Fruit fly (Drosophila melanogaster) whole organism, wandering third instar larva: ENCODE data around the gene CG12661.
A peak's percentile ranks its signal among the peaks of the same experiment; 100 is the strongest.

ENCODE experiments used
- Abd-B ChIP-seq: fragments of >200 bp; optimal IDR thresholded peaks from 2 replicates; lab custom pipeline; 2017; ENCODE audit warnings: missing biosample characterization, missing genetic modification characterization
- Dfd ChIP-seq: fragments of >200 bp; optimal IDR thresholded peaks from 2 replicates; lab custom pipeline; 2017; ENCODE audit warnings: missing biosample characterization, missing genetic modification characterization
- Hr78 ChIP-seq: fragments of >200 bp; optimal IDR thresholded peaks from 2 replicates; lab custom pipeline; 2017; ENCODE audit warnings: missing biosample characterization, missing genetic modification characterization
- Mio ChIP-seq: sonication (Bioruptor generic); optimal IDR thresholded peaks from 2 replicates; lab custom pipeline; 2016; ENCODE audit warnings: missing biosample characterization, missing genetic modification characterization
- Rel ChIP-seq, 2 experiments: fragments of 200-800 bp; sonication (Bioruptor generic) in 1 of 2; optimal IDR thresholded peaks; 2 replicates in 1 of 2; 3 replicates in 1 of 2; lab custom pipeline; 2016 to 2019; ENCODE audit warnings: mild to moderate bottlenecking in 2 of 2, missing biosample characterization in 2 of 2, missing genetic modification characterization in 2 of 2, moderate library complexity in 1 of 2
- brk ChIP-seq: fragments of 200-800 bp; sonication (Bioruptor generic); optimal IDR thresholded peaks from 2 replicates; lab custom pipeline; 2016; ENCODE audit warnings: missing biosample characterization, mild to moderate bottlenecking, missing genetic modification characterization
- ey ChIP-seq: fragments of 200-800 bp; sonication (Bioruptor generic); optimal IDR thresholded peaks from 2 replicates; lab custom pipeline; 2016; ENCODE audit warnings: missing biosample characterization, missing genetic modification characterization
- fru ChIP-seq: fragments of 200-800 bp; sonication (Bioruptor generic); optimal IDR thresholded peaks from 3 replicates; lab custom pipeline; 2016; ENCODE audit warnings: missing biosample characterization, mild to moderate bottlenecking, missing genetic modification characterization
- h ChIP-seq: fragments of 200-800 bp; sonication (Bioruptor generic); optimal IDR thresholded peaks from 3 replicates; lab custom pipeline; 2016; ENCODE audit warnings: missing biosample characterization, mild to moderate bottlenecking, missing genetic modification characterization
- pan ChIP-seq: fragments of >200 bp; optimal IDR thresholded peaks from 2 replicates; lab custom pipeline; 2017
- usp ChIP-seq: fragments of >200 bp; optimal IDR thresholded peaks from 2 replicates; lab custom pipeline; 2017; ENCODE audit warnings: missing biosample characterization, missing genetic modification characterization
- woc ChIP-seq: sonication (Bioruptor generic); optimal IDR thresholded peaks from 2 replicates; lab custom pipeline; 2016; ENCODE audit warnings: missing biosample characterization, mild to moderate bottlenecking, missing genetic modification characterization

dm6 chrX:8900094-8900493 lies 23.4 kb downstream of the CG12661 start, which contains the start of gene Uros1:
- no peak for TF ChIP-seq brk (GFP tag; lab: Kevin White, UChicago)
- no peak for TF ChIP-seq Abd-B (GFP tag; lab: Kevin White, UChicago)
- peak; percentile 29 for TF ChIP-seq fru
- no peak for TF ChIP-seq Rel (GFP tag; optimal IDR thresholded peaks at IDR 0.05; lab: Kevin White, UChicago)
- no peak for TF ChIP-seq Rel (tag; optimal IDR thresholded peaks at IDR 0.05; lab: Kevin White, UChicago)
- no peak for TF ChIP-seq Mio (GFP tag; lab: Kevin White, UChicago)
- TF ChIP-seq Hr78 (GFP tag; lab: Kevin White, UChicago): no peak
- TF ChIP-seq ey (GFP tag; lab: Kevin White, UChicago): peak; percentile 13
- peak; percentile 16 for TF ChIP-seq h (GFP tag; lab: Kevin White, UChicago)
- TF ChIP-seq pan (lab: Kevin White, UChicago): no peak
- TF ChIP-seq usp (GFP tag; lab: Kevin White, UChicago): no peak
- TF ChIP-seq woc (GFP tag; lab: Kevin White, UChicago): no peak
- no peak for TF ChIP-seq Dfd (GFP tag; lab: Kevin White, UChicago)
